Worm (Caenorhabditis elegans) whole organism, young adult: ENCODE results near the gene algn-2.
A peak's percentile ranks its signal among the peaks of the same experiment; 100 is the strongest.

Source experiments
- B0336.3 ChIP-seq: fragments of 200-800 bp; sonication (Bioruptor generic); IDR thresholded peaks from 2 replicates; pipeline ENCODE4 v1.3.6; 2022; ENCODE audit warnings: missing genetic modification characterization, missing compliant biosample characterization
- D2030.7 ChIP-seq: fragments of 200-800 bp; sonication (Bioruptor generic); IDR thresholded peaks from 2 replicates; pipeline ENCODE4 v1.3.6; 2022; ENCODE audit warnings: missing genetic modification reagents, missing genetic modification characterization, missing compliant biosample characterization
- F23B12.7 ChIP-seq: sonication (generic microtip); optimal IDR thresholded peaks from 2 replicates; lab custom pipeline; 2017; ENCODE audit warnings: missing genetic modification characterization, mild to moderate bottlenecking, missing compliant biosample characterization, antibody characterized with exemption, moderate library complexity; ENCODE audit not compliant: insufficient read depth
- K11D2.4 ChIP-seq: fragments of 200-800 bp; sonication (Bioruptor generic); IDR thresholded peaks from 2 replicates; pipeline ENCODE4 v1.3.6; 2022; ENCODE audit warnings: missing genetic modification reagents, missing genetic modification characterization, missing compliant biosample characterization
- K12H6.12 ChIP-seq: fragments of 200-800 bp; sonication (Bioruptor generic); optimal IDR thresholded peaks from 2 replicates; lab custom pipeline; 2018; ENCODE audit warnings: mild to moderate bottlenecking, missing genetic modification characterization, missing compliant biosample characterization
- Y95B8A.8 ChIP-seq: fragments of 200-800 bp; sonication (Bioruptor generic); IDR thresholded peaks from 2 replicates; pipeline ENCODE4 v1.3.6; 2022; ENCODE audit warnings: missing genetic modification reagents, missing genetic modification characterization, missing compliant biosample characterization
- ZK185.1 ChIP-seq: sonication (generic microtip); optimal IDR thresholded peaks from 2 replicates; lab custom pipeline; 2016; ENCODE audit warnings: mild to moderate bottlenecking, missing genetic modification characterization, missing compliant biosample characterization; ENCODE audit not compliant: poor library complexity, severe bottlenecking
- akir-1 ChIP-seq: fragments of 200-800 bp; sonication (Bioruptor generic); optimal IDR thresholded peaks from 2 replicates; lab custom pipeline; 2018; ENCODE audit warnings: mild to moderate bottlenecking, missing genetic modification characterization, moderate library complexity, missing compliant biosample characterization
- aptf-3 ChIP-seq: fragments of 200-800 bp; sonication (Bioruptor generic); IDR thresholded peaks from 2 replicates; pipeline ENCODE4 v1.3.6; 2022; ENCODE audit warnings: missing genetic modification characterization, missing compliant biosample characterization
- atf-7 ChIP-seq: sonication (generic microtip); optimal IDR thresholded peaks from 2 replicates; lab custom pipeline; 2017; ENCODE audit warnings: mild to moderate bottlenecking, missing genetic modification characterization, missing compliant biosample characterization
- attf-3 ChIP-seq: fragments of 200-800 bp; sonication (Bioruptor generic); conservative IDR thresholded peaks from 2 replicates; pipeline ENCODE4 v1.3.6; 2022; ENCODE audit warnings: missing genetic modification reagents, missing genetic modification characterization, missing compliant biosample characterization
- attf-5 ChIP-seq: fragments of 200-800 bp; sonication (Bioruptor generic); optimal IDR thresholded peaks from 2 replicates; lab custom pipeline; 2018; ENCODE audit warnings: mild to moderate bottlenecking, missing genetic modification characterization, missing compliant biosample characterization
- bed-1 ChIP-seq: fragments of 200-800 bp; sonication (Bioruptor generic); IDR thresholded peaks from 2 replicates; pipeline ENCODE4 v1.3.6; 2022; ENCODE audit warnings: missing genetic modification reagents, missing genetic modification characterization, missing compliant biosample characterization
- ccch-3 ChIP-seq: fragments of 200-800 bp; sonication (Bioruptor generic); optimal IDR thresholded peaks from 2 replicates; lab custom pipeline; 2018; ENCODE audit warnings: mild to moderate bottlenecking, missing genetic modification characterization, missing compliant biosample characterization
- cebp-1 ChIP-seq, 2 experiments: fragments of 200-800 bp in 1 of 2; sonication (Bioruptor generic) in 1 of 2; sonication (generic microtip) in 1 of 2; IDR thresholded peaks in 1 of 2; optimal IDR thresholded peaks in 1 of 2; 2 replicates each; pipeline versions ENCODE4 v1.3.6 to Lab custom; 2017 to 2022; ENCODE audit warnings: missing compliant biosample characterization in 2 of 2, missing genetic modification characterization in 2 of 2, mild to moderate bottlenecking in 1 of 2, missing genetic modification reagents in 1 of 2, moderate library complexity in 1 of 2
- ceh-27 ChIP-seq: fragments of 200-800 bp; sonication (Bioruptor generic); optimal IDR thresholded peaks from 2 replicates; lab custom pipeline; 2018; ENCODE audit warnings: mild to moderate bottlenecking, missing genetic modification characterization, moderate library complexity, missing compliant biosample characterization
- chd-7 ChIP-seq: sonication (generic microtip); optimal IDR thresholded peaks from 2 replicates; lab custom pipeline; 2016; ENCODE audit warnings: mild to moderate bottlenecking, missing genetic modification characterization, moderate library complexity, missing compliant biosample characterization
- egrh-3 ChIP-seq: fragments of 200-800 bp; sonication (Bioruptor generic); IDR thresholded peaks from 2 replicates; pipeline ENCODE4 v1.3.6; 2022; ENCODE audit warnings: missing genetic modification reagents, missing genetic modification characterization, missing compliant biosample characterization
- hmg-1.2 ChIP-seq: fragments of 200-800 bp; sonication (Bioruptor generic); IDR thresholded peaks from 2 replicates; pipeline ENCODE4 v1.3.6; 2022; ENCODE audit warnings: missing genetic modification reagents, missing genetic modification characterization, missing compliant biosample characterization
- hsf-1 ChIP-seq: fragments of 200-800 bp; sonication (Bioruptor generic); IDR thresholded peaks from 2 replicates; pipeline ENCODE4 v1.3.6; 2022; ENCODE audit warnings: missing genetic modification reagents, missing genetic modification characterization, missing compliant biosample characterization
- lin-35 ChIP-seq, 3 experiments: fragments of 150-350 bp in 2 of 3; sonication (generic microtip) in 1 of 3; optimal IDR thresholded peaks; 2 replicates each; lab custom pipeline; 2014 to 2018; ENCODE audit warnings: missing biosample characterization in 3 of 3, missing genetic modification characterization in 3 of 3, missing genetic modification reagents in 3 of 3
- lin-40 ChIP-seq: sonication (generic microtip); optimal IDR thresholded peaks from 2 replicates; lab custom pipeline; 2016; ENCODE audit warnings: missing genetic modification characterization, mild to moderate bottlenecking, missing compliant biosample characterization, missing genotype, missing genetic modification reagents
- madf-3 ChIP-seq: fragments of 200-800 bp; sonication (Bioruptor generic); IDR thresholded peaks from 2 replicates; pipeline ENCODE4 v1.3.6; 2022; ENCODE audit warnings: missing genetic modification reagents, missing genetic modification characterization, missing compliant biosample characterization
- mcd-1 ChIP-seq: fragments of 200-800 bp; sonication (Bioruptor generic); IDR thresholded peaks from 2 replicates; pipeline ENCODE4 v1.3.6; 2022; ENCODE audit warnings: missing genetic modification reagents, missing genetic modification characterization, missing compliant biosample characterization
- nfyb-1 ChIP-seq: fragments of 200-800 bp; sonication (Bioruptor generic); IDR thresholded peaks from 2 replicates; pipeline ENCODE4 v1.3.6; 2022; ENCODE audit warnings: missing genetic modification reagents, missing genetic modification characterization, missing compliant biosample characterization
- nhr-179 ChIP-seq: sonication (generic microtip); optimal IDR thresholded peaks from 2 replicates; lab custom pipeline; 2016; ENCODE audit warnings: mild to moderate bottlenecking, missing genetic modification characterization, missing compliant biosample characterization
- nhr-27 ChIP-seq: fragments of 200-800 bp; sonication (Bioruptor generic); optimal IDR thresholded peaks from 2 replicates; lab custom pipeline; 2018; ENCODE audit warnings: mild to moderate bottlenecking, missing genetic modification characterization, moderate library complexity, missing compliant biosample characterization
- nhr-80 ChIP-seq: sonication (generic microtip); optimal IDR thresholded peaks from 2 replicates; lab custom pipeline; 2016; ENCODE audit warnings: missing genetic modification characterization, missing compliant biosample characterization
- snpc-3.4 ChIP-seq: sonication (generic microtip); optimal IDR thresholded peaks from 2 replicates; lab custom pipeline; 2017; ENCODE audit warnings: missing genetic modification characterization, mild to moderate bottlenecking, missing compliant biosample characterization, antibody characterized with exemption, moderate library complexity, missing genotype, missing genetic modification reagents
- snpc-4 ChIP-seq, 5 experiments: fragments of 150-350 bp in 1 of 5; sonication (generic microtip) in 4 of 5; optimal IDR thresholded peaks; 2 replicates each; lab custom pipeline; 2014 to 2018; ENCODE audit warnings: missing genetic modification characterization in 5 of 5, missing biosample characterization in 3 of 5, antibody characterized with exemption in 2 of 5, mild to moderate bottlenecking in 2 of 5, missing compliant biosample characterization in 2 of 5, missing genotype in 2 of 5, moderate library complexity in 2 of 5, missing genetic modification reagents in 1 of 5
- somi-1 ChIP-seq: fragments of 200-800 bp; sonication (Bioruptor generic); optimal IDR thresholded peaks from 2 replicates; lab custom pipeline; 2018; ENCODE audit warnings: mild to moderate bottlenecking, missing genetic modification characterization, missing compliant biosample characterization
- tbp1 ChIP-seq: fragments of 200-800 bp; sonication (Bioruptor generic); optimal IDR thresholded peaks from 2 replicates; lab custom pipeline; 2018; ENCODE audit warnings: mild to moderate bottlenecking, missing genetic modification characterization, missing compliant biosample characterization
- unc-62 ChIP-seq: fragments of 150-350 bp; optimal IDR thresholded peaks from 2 replicates; lab custom pipeline; 2014; ENCODE audit warnings: missing biosample characterization, missing genetic modification reagents, missing genetic modification characterization
- xnd-1 ChIP-seq: sonication (generic microtip); optimal IDR thresholded peaks from 2 replicates; lab custom pipeline; 2016; ENCODE audit warnings: missing genotype, missing genetic modification reagents, missing genetic modification characterization, missing compliant biosample characterization
- zfh-2 ChIP-seq: fragments of 200-800 bp; sonication (Bioruptor generic); conservative IDR thresholded peaks from 2 replicates; pipeline ENCODE4 v1.3.6; 2022; ENCODE audit warnings: missing genetic modification reagents, missing genetic modification characterization, missing compliant biosample characterization

The algn-2 gene

DNA sequence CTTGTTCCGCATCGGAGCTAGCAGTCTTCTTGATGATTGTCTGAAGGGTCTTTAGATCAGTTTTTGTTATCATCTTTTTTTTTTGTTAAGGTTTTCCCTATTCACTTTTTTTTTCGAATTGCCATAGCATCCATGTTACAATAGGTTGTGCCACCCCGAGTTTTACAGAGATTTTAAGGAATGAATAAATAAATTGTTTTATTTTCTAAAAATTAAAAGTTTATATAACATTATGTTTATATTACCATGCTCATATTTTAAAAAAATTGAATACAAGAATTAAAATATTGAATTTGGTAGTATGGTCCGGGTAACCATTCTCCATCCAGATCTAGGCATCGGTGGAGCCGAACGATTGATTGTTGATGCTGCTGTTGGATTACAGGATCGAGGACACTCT is at the start of gene algn-2:
algn-2 (plus strand) TSS at position 301 of the 400 bp plus-strand sequence.
- TF ChIP-seq snpc-3.4 (tag; lab: Kevin White, UChicago) (no peak), madf-3 (GFP tag; lab: Robert Waterston, UW) (no peak), nhr-179 (tag; lab: Kevin White, UChicago) (no peak), xnd-1 (tag; lab: Kevin White, UChicago) (no peak), B0336.3 (GFP tag; lab: Robert Waterston, UW) (no peak), Y95B8A.8 (GFP tag; lab: Robert Waterston, UW) (no peak), aptf-3 (no peak), ZK185.1 (tag; lab: Kevin White, UChicago) (no peak), F23B12.7 (tag; lab: Kevin White, UChicago) (no peak), bed-1 (GFP tag; lab: Robert Waterston, UW) (no peak), attf-3 (no peak)
- TF ChIP-seq, all 124 proteins: peak for 0

DNA sequence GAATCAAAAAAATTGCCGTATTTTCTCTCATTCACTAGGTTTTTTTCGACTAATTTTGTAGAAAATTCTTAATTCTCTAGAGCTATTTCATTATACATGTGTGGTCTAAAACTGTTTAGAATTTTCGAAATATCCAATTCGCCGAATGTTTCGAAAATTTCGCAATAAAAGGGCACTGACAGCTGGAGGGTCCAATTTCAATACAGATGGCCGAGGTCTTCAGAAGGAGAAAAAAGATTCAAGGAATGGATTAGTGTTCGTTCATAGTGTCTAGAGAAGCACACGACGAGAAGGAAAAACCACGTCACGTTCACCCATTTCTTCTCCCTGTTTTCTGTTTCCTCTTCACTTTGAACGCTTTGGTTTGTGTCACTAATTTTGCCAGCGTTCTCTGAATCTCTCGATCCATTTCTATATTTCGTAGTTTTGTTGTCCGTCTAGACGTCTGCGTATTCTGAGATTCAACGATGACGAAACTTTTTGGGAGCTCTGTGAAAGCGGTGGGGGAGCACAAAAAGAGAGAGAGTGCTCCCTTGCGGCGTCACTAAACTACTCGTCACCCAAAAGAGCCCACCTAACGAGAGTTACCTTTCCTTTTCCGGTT is 48.9 kb upstream of the algn-2 start:
- TF ChIP-seq ZK185.1 (tag; lab: Kevin White, UChicago) (peak; percentile 32), snpc-4 (GFP tag; optimal IDR thresholded peaks at IDR 0.05; lab: Kevin White, UChicago) (no peak), snpc-4 (tag; optimal IDR thresholded peaks at IDR 0.05; lab: Kevin White, UChicago) (peak in 1 of 4 experiments; percentile 8), zfh-2 (GFP tag; lab: Robert Waterston, UW) (peak; percentile 56; the same call in 1 of the 2 replicates), chd-7 (tag; lab: Kevin White, UChicago) (peak; percentile 28), lin-35 (GFP tag; optimal IDR thresholded peaks at IDR 0.05; lab: Kevin White, UChicago) (peak in 1 of 3 experiments; percentile 55), nhr-27 (tag; lab: Kevin White, UChicago) (no peak), K11D2.4 (0 out of 2 replicates have a peak, but pooled peaks have one; percentile 38), somi-1 (no peak), attf-5 (peak; percentile 21), cebp-1 (GFP tag; IDR thresholded peaks at IDR 0.05; lab: Robert Waterston, UW) (no peak), cebp-1 (tag; optimal IDR thresholded peaks at IDR 0.05; lab: Kevin White, UChicago) (peak; percentile 95), hmg-1.2 (GFP tag; lab: Robert Waterston, UW) (peak; percentile 85), nhr-80 (tag; lab: Kevin White, UChicago) (peak; percentile 53), ceh-27 (GFP tag; lab: Kevin White, UChicago) (peak; percentile 19), akir-1 (GFP tag; lab: Kevin White, UChicago) (no peak), tbp1 (GFP tag; lab: Kevin White, UChicago) (peak; percentile 11), nfyb-1 (GFP tag; lab: Robert Waterston, UW) (0 out of 2 replicates have a peak, but pooled peaks have one; percentile 29), lin-40 (tag; lab: Kevin White, UChicago) (peak; percentile 31), atf-7 (peak; percentile 18), mcd-1 (GFP tag; lab: Robert Waterston, UW) (0 out of 2 replicates have a peak, but pooled peaks have one; percentile 16), egrh-3 (GFP tag; lab: Robert Waterston, UW) (no peak), K12H6.12 (tag; lab: Kevin White, UChicago) (peak; percentile 79), hsf-1 (GFP tag; lab: Robert Waterston, UW) (no peak), unc-62 (GFP tag; lab: Kevin White, UChicago) (no peak)
- TF ChIP-seq, all 124 proteins: peak for 17

DNA sequence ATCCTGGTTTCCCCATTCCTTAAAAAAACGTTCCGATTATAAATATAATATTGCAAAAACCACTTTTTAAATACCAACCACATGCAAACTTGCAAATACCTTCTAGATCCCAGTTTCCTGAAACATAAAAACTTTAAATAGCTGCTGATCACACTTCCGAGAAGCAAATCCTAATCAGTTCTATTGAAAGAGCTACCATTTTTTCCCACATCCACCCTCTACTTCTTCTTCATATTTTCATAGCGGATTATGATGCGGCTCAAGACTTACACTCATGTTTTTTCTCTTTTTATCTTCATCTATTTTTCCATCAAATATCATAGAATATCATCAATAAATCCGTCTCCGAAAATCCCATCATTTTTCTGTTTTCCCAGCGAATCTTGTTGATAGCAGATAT is 48.2 kb upstream of the algn-2 start:
- TF ChIP-seq ccch-3 (no peak), D2030.7 (no peak)
